Fruit fly (Drosophila melanogaster) whole organism, embryonic: Measurements from ENCODE around the gene CG31875.
A peak's percentile ranks its signal among the peaks of the same experiment; 100 is the strongest.

Experiments used
- CG10147 ChIP-seq: fragments of 200-800 bp; sonication (Bioruptor generic); optimal IDR thresholded peaks from 2 replicates; lab custom pipeline; 2019; ENCODE audit warnings: missing biosample characterization, mild to moderate bottlenecking, missing genetic modification characterization, moderate library complexity
- CG11247 ChIP-seq: fragments of 200-800 bp; sonication (Bioruptor generic); IDR thresholded peaks from 2 replicates; pipeline ENCODE4 v1.3.6; 2022; ENCODE audit warnings: missing biosample characterization, missing genetic modification characterization
- CG11456 ChIP-seq: fragments of 200-800 bp; sonication (Bioruptor generic); IDR thresholded peaks from 3 replicates; pipeline ENCODE4 v1.3.6; 2022; ENCODE audit warnings: missing biosample characterization, missing genetic modification characterization
- CG12071 ChIP-seq: fragments of 200-800 bp; sonication (Bioruptor generic); optimal IDR thresholded peaks from 3 replicates; lab custom pipeline; 2018; ENCODE audit warnings: missing biosample characterization, mild to moderate bottlenecking, missing genetic modification characterization
- CG12391 ChIP-seq: fragments of 200-800 bp; sonication (Bioruptor generic); optimal IDR thresholded peaks from 3 replicates; lab custom pipeline; 2018; ENCODE audit warnings: missing biosample characterization, mild to moderate bottlenecking, missing genetic modification characterization, moderate library complexity
- CG12744 ChIP-seq: fragments of 200-800 bp; sonication (Bioruptor generic); optimal IDR thresholded peaks from 2 replicates; lab custom pipeline; 2016; ENCODE audit warnings: missing biosample characterization, missing genetic modification characterization
- CG1602 ChIP-seq: fragments of 200-800 bp; sonication (Bioruptor generic); optimal IDR thresholded peaks from 3 replicates; lab custom pipeline; 2016; ENCODE audit warnings: missing biosample characterization, missing genetic modification characterization
- CG17186 ChIP-seq: fragments of 200-800 bp; sonication (Bioruptor generic); optimal IDR thresholded peaks from 3 replicates; lab custom pipeline; 2017; ENCODE audit warnings: missing biosample characterization, missing genetic modification reagents, missing genetic modification characterization
- CG17328 ChIP-seq: fragments of 200-800 bp; sonication (Bioruptor generic); IDR thresholded peaks from 2 replicates; pipeline ENCODE4 v1.3.6; 2022; ENCODE audit warnings: missing biosample characterization, missing genetic modification characterization
- CG17359 ChIP-seq: fragments of 200-800 bp; sonication (Bioruptor generic); optimal IDR thresholded peaks from 3 replicates; lab custom pipeline; 2018; ENCODE audit warnings: missing biosample characterization, mild to moderate bottlenecking, missing genetic modification characterization, moderate library complexity
- CG30403 ChIP-seq: fragments of 200-800 bp; sonication (Bioruptor generic); optimal IDR thresholded peaks from 3 replicates; lab custom pipeline; 2016; ENCODE audit warnings: missing biosample characterization, missing genetic modification characterization
- CG31224 ChIP-seq: fragments of 200-800 bp; sonication (Bioruptor generic); IDR thresholded peaks from 2 replicates; pipeline ENCODE4 v1.3.6; 2022; ENCODE audit warnings: missing biosample characterization, missing genetic modification characterization
- CG34422 ChIP-seq: fragments of 200-800 bp; sonication (Bioruptor generic); IDR thresholded peaks from 3 replicates; pipeline ENCODE4 v1.3.6; 2022; ENCODE audit warnings: missing biosample characterization, missing genetic modification characterization
- CG3838 ChIP-seq: fragments of 200-800 bp; sonication (Bioruptor generic); optimal IDR thresholded peaks from 3 replicates; lab custom pipeline; 2016; ENCODE audit warnings: missing biosample characterization, missing genetic modification characterization
- CG5180 ChIP-seq: fragments of 200-800 bp; sonication (Bioruptor generic); optimal IDR thresholded peaks from 3 replicates; lab custom pipeline; 2017; ENCODE audit warnings: missing biosample characterization, missing genetic modification characterization, mild to moderate bottlenecking, moderate library complexity, missing genetic modification reagents
- CG6175 ChIP-seq: fragments of 200-800 bp; sonication (Bioruptor generic); IDR thresholded peaks from 3 replicates; pipeline ENCODE4 v1.3.6; 2022; ENCODE audit warnings: missing biosample characterization, missing genetic modification characterization
- CG6254 ChIP-seq: fragments of 200-800 bp; sonication (Bioruptor generic); optimal IDR thresholded peaks from 3 replicates; lab custom pipeline; 2017; ENCODE audit warnings: mild to moderate bottlenecking, missing biosample characterization, missing genetic modification reagents, missing genetic modification characterization
- CG8388 ChIP-seq: fragments of 200-800 bp; sonication (Bioruptor generic); optimal IDR thresholded peaks from 2 replicates; lab custom pipeline; 2019; ENCODE audit warnings: missing biosample characterization, mild to moderate bottlenecking, missing genetic modification characterization, moderate library complexity
- CG8478 ChIP-seq: fragments of >200 bp; optimal IDR thresholded peaks from 2 replicates; lab custom pipeline; 2018
- Chrac-16 ChIP-seq: fragments of 200-800 bp; sonication (Bioruptor generic); optimal IDR thresholded peaks from 3 replicates; lab custom pipeline; 2016; ENCODE audit warnings: missing biosample characterization, missing genetic modification characterization
- D ChIP-seq, 2 experiments: fragments of 200-800 bp in 1 of 2; fragments of >200 bp in 1 of 2; sonication (Bioruptor generic) in 1 of 2; optimal IDR thresholded peaks; 2 replicates in 1 of 2; 3 replicates in 1 of 2; lab custom pipeline; 2017; ENCODE audit warnings: mild to moderate bottlenecking in 1 of 2, missing biosample characterization in 1 of 2, missing genetic modification characterization in 1 of 2, missing genetic modification reagents in 1 of 2
- Dip2 ChIP-seq: fragments of 200-800 bp; sonication (Bioruptor generic); IDR thresholded peaks from 2 replicates; pipeline ENCODE4 v1.3.6; 2022; ENCODE audit warnings: missing biosample characterization, missing genetic modification characterization
- ERR ChIP-seq: fragments of 200-800 bp; sonication (Bioruptor generic); optimal IDR thresholded peaks from 2 replicates; lab custom pipeline; 2016; ENCODE audit warnings: missing biosample characterization, missing genetic modification characterization
- Fer3 ChIP-seq: fragments of 200-800 bp; sonication (Bioruptor generic); optimal IDR thresholded peaks from 2 replicates; lab custom pipeline; 2018; ENCODE audit warnings: missing biosample characterization, mild to moderate bottlenecking, missing genetic modification characterization, moderate library complexity
- Hey ChIP-seq: fragments of 200-800 bp; sonication (Bioruptor generic); optimal IDR thresholded peaks from 3 replicates; lab custom pipeline; 2018; ENCODE audit warnings: missing biosample characterization, mild to moderate bottlenecking, missing genetic modification characterization
- NC2β ChIP-seq: fragments of 200-800 bp; sonication (Bioruptor generic); optimal IDR thresholded peaks from 2 replicates; lab custom pipeline; 2016; ENCODE audit warnings: missing biosample characterization, missing genetic modification characterization
- Oaz ChIP-seq: fragments of 200-800 bp; sonication (Bioruptor generic); IDR thresholded peaks from 2 replicates; pipeline ENCODE4 v1.3.6; 2022; ENCODE audit warnings: missing biosample characterization, missing genetic modification characterization
- Optix ChIP-seq: fragments of 200-800 bp; sonication (Bioruptor generic); IDR thresholded peaks from 3 replicates; pipeline ENCODE4 v1.3.6; 2022; ENCODE audit warnings: missing biosample characterization, missing genetic modification characterization
- PHDP ChIP-seq: fragments of 200-800 bp; sonication (Bioruptor generic); optimal IDR thresholded peaks from 3 replicates; lab custom pipeline; 2018; ENCODE audit warnings: missing biosample characterization, mild to moderate bottlenecking, missing genetic modification characterization, moderate library complexity
- Sox102F ChIP-seq: fragments of 200-800 bp; sonication (Bioruptor generic); optimal IDR thresholded peaks from 2 replicates; lab custom pipeline; 2018; ENCODE audit warnings: missing biosample characterization, mild to moderate bottlenecking, missing genetic modification characterization, moderate library complexity
- Tbp ChIP-seq: fragments of >200 bp; optimal IDR thresholded peaks from 2 replicates; lab custom pipeline; 2018; ENCODE audit warnings: missing biosample characterization, missing genetic modification characterization
- ab ChIP-seq: fragments of 200-800 bp; sonication (Bioruptor generic); optimal IDR thresholded peaks from 2 replicates; lab custom pipeline; 2016; ENCODE audit warnings: missing biosample characterization, missing genetic modification characterization
- ap ChIP-seq: fragments of 200-800 bp; sonication (Bioruptor generic); IDR thresholded peaks from 2 replicates; pipeline ENCODE4 v1.3.6; 2022; ENCODE audit warnings: missing biosample characterization, missing genetic modification characterization
- ara ChIP-seq: fragments of 200-800 bp; sonication (Bioruptor generic); IDR thresholded peaks from 2 replicates; pipeline ENCODE4 v1.3.6; 2022; ENCODE audit warnings: missing biosample characterization, missing genetic modification characterization
- bbx ChIP-seq: fragments of 200-800 bp; sonication (Bioruptor generic); IDR thresholded peaks from 2 replicates; pipeline ENCODE4 v1.3.6; 2022; ENCODE audit warnings: missing biosample characterization, missing genetic modification characterization; ENCODE audit not compliant: partially characterized antibody
- chm ChIP-seq: fragments of 200-800 bp; sonication (Bioruptor generic); IDR thresholded peaks from 2 replicates; pipeline ENCODE4 v1.3.6; 2022; ENCODE audit warnings: missing biosample characterization, missing genetic modification characterization
- corto ChIP-seq: fragments of 200-800 bp; sonication (Bioruptor generic); optimal IDR thresholded peaks from 2 replicates; lab custom pipeline; 2016; ENCODE audit warnings: missing biosample characterization, mild to moderate bottlenecking, missing genetic modification characterization, moderate library complexity
- danr ChIP-seq: fragments of 200-800 bp; sonication (Bioruptor generic); IDR thresholded peaks from 2 replicates; pipeline ENCODE4 v1.3.6; 2022; ENCODE audit warnings: missing biosample characterization, missing genetic modification characterization
- dmrt99B ChIP-seq: fragments of 200-800 bp; sonication (Bioruptor generic); optimal IDR thresholded peaks from 2 replicates; lab custom pipeline; 2018; ENCODE audit warnings: missing biosample characterization, mild to moderate bottlenecking, missing genetic modification characterization, moderate library complexity
- grau ChIP-seq: fragments of 200-800 bp; optimal IDR thresholded peaks from 3 replicates; lab custom pipeline; 2019; ENCODE audit warnings: missing biosample characterization, mild to moderate bottlenecking, missing genetic modification characterization, moderate library complexity
- ind ChIP-seq: fragments of 200-800 bp; sonication (Bioruptor generic); optimal IDR thresholded peaks from 3 replicates; lab custom pipeline; 2016; ENCODE audit warnings: missing biosample characterization, missing genetic modification characterization
- lbe ChIP-seq: fragments of 200-800 bp; sonication (Bioruptor generic); optimal IDR thresholded peaks from 2 replicates; lab custom pipeline; 2016; ENCODE audit warnings: missing biosample characterization, mild to moderate bottlenecking, missing genetic modification characterization
- nerfin-2 ChIP-seq: fragments of 200-800 bp; sonication (Bioruptor generic); IDR thresholded peaks from 2 replicates; pipeline ENCODE4 v1.3.6; 2022; ENCODE audit warnings: missing biosample characterization, missing genetic modification characterization; ENCODE audit not compliant: partially characterized antibody
- nom ChIP-seq: fragments of 200-800 bp; sonication (Bioruptor generic); optimal IDR thresholded peaks from 2 replicates; lab custom pipeline; 2017; ENCODE audit warnings: missing biosample characterization, missing genetic modification characterization, mild to moderate bottlenecking, moderate library complexity, missing genetic modification reagents
- stc ChIP-seq: fragments of 200-800 bp; sonication (Bioruptor generic); IDR thresholded peaks from 2 replicates; pipeline ENCODE4 v1.3.6; 2022; ENCODE audit warnings: missing biosample characterization, missing genetic modification characterization
- tio ChIP-seq: fragments of 200-800 bp; sonication (Bioruptor generic); optimal IDR thresholded peaks from 2 replicates; lab custom pipeline; 2017; ENCODE audit warnings: missing biosample characterization, missing genetic modification characterization, inconsistent platforms
- toy ChIP-seq: fragments of 200-800 bp; sonication (Bioruptor generic); IDR thresholded peaks from 2 replicates; pipeline ENCODE4 v1.3.6; 2022; ENCODE audit warnings: missing biosample characterization, missing genetic modification characterization
- tup ChIP-seq: fragments of 200-800 bp; sonication (Bioruptor generic); optimal IDR thresholded peaks from 2 replicates; lab custom pipeline; 2016; ENCODE audit warnings: missing biosample characterization, mild to moderate bottlenecking, missing genetic modification characterization, moderate library complexity
- zfh2 ChIP-seq: fragments of 200-800 bp; sonication (Bioruptor generic); optimal IDR thresholded peaks from 2 replicates; lab custom pipeline; 2016; ENCODE audit warnings: missing biosample characterization, missing genetic modification characterization

Gene CG31875

DNA sequence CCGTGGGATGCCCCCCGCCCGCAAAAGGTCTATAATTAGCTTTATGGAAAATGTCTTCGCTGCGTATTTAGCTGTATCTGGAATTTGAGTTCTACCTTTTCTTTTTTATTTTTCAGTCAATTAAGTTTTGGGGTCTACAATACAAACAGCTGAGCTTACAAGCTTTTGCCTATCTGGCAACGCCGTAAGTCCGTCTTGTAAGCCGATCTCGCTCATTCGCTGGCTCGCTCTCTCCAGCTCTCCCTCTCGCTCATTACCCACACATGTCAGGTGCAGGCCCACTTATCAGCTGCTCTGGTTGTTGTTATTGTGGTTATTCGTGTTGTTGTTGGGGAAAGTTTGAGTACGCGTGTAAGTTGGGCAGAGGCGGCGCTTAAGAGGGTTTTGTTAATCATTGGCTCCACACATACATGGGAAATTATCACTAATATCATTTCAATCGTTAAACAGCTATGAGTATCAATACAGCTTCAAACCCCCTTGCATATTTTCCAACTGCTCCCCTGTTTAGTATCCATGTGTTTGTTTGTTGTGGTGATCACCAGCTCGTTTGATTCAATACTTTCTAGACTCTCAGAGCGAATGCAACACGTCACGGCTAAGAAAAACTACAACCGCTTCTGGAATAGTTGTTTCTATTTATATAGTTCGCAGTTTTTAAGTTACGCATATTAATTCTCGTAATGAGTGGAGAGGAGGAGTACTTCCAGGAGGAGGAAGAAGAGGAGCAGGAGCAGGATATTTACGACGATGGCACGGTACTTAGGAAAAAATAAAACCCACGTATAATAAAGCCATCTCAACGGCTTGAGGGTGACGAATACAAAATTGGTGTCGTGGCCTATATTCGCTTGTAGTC lies 7.5 kb upstream of the CG31875 start (continued):
- peak; percentile 98 for TF ChIP-seq lbe (GFP tag; lab: Kevin White, UChicago)
- peak; percentile 97 for TF ChIP-seq CG12071
- TF ChIP-seq CG31224: peak; percentile 93
- peak; percentile 95 for TF ChIP-seq toy (GFP tag; lab: Robert Waterston, UW)
- no peak for TF ChIP-seq nerfin-2 (GFP tag; lab: Robert Waterston, UW)
- no peak for TF ChIP-seq CG8478
- TF ChIP-seq CG1602: peak; percentile 96
- peak; percentile 98 for TF ChIP-seq ind (GFP tag; lab: Kevin White, UChicago)
- peak; percentile 94 for TF ChIP-seq danr (GFP tag; lab: Robert Waterston, UW)
- TF ChIP-seq CG12391: peak; percentile 96
- peak; percentile 92 for TF ChIP-seq tio (GFP tag; lab: Kevin White, UChicago)
- peak; percentile 71 for TF ChIP-seq CG17186
- peak; percentile 96 for TF ChIP-seq CG17328 (GFP tag; lab: Robert Waterston, UW)
- TF ChIP-seq nom: peak; percentile 98
- TF ChIP-seq CG11247: peak; percentile 96
- TF ChIP-seq Optix: peak; percentile 97
- TF ChIP-seq CG11456 (GFP tag; lab: Robert Waterston, UW): peak; percentile 99
- TF ChIP-seq CG34422 (GFP tag; lab: Robert Waterston, UW): peak; percentile 99
- TF ChIP-seq Tbp (GFP tag; lab: Kevin White, UChicago): no peak
- peak; percentile 89 for TF ChIP-seq Hey (tag; lab: Kevin White, UChicago)
- peak; percentile 96 for TF ChIP-seq ab (GFP tag; lab: Kevin White, UChicago)
- TF ChIP-seq Oaz (GFP tag; lab: Robert Waterston, UW): peak; percentile 95
- no peak for TF ChIP-seq D (optimal IDR thresholded peaks at IDR 0.05; lab: Kevin White, UChicago)
- peak; percentile 92 for TF ChIP-seq D (GFP tag; optimal IDR thresholded peaks at IDR 0.05; lab: Kevin White, UChicago)
- TF ChIP-seq stc: peak; percentile 96
- TF ChIP-seq grau (tag; lab: Kevin White, UChicago): peak; percentile 96
- TF ChIP-seq CG8388 (GFP tag; lab: Kevin White, UChicago): peak; percentile 90
- peak; percentile 95 for TF ChIP-seq CG6175 (GFP tag; lab: Robert Waterston, UW)
- TF ChIP-seq bbx: peak; percentile 9; the same call in 1 of the 2 replicates
- peak; percentile 86 for TF ChIP-seq CG5180
- no peak; the same call in 1 of the 2 replicates for TF ChIP-seq Dip2 (GFP tag; lab: Robert Waterston, UW)
- TF ChIP-seq dmrt99B (tag; lab: Kevin White, UChicago): peak; percentile 96
- peak; percentile 98 for TF ChIP-seq CG17359 (tag; lab: Kevin White, UChicago)
- TF ChIP-seq CG12744 (GFP tag; lab: Kevin White, UChicago): peak; percentile 96
- peak; percentile 98 for TF ChIP-seq Chrac-16 (GFP tag; lab: Kevin White, UChicago)
- TF ChIP-seq zfh2 (GFP tag; lab: Kevin White, UChicago): peak; percentile 99
- TF ChIP-seq NC2β (GFP tag; lab: Kevin White, UChicago): peak; percentile 97
- TF ChIP-seq CG6254 (GFP tag; lab: Kevin White, UChicago): peak; percentile 79
- peak; percentile 89 for TF ChIP-seq CG3838 (GFP tag; lab: Kevin White, UChicago)
- TF ChIP-seq CG30403 (GFP tag; lab: Kevin White, UChicago): peak; percentile 98
- peak; percentile 96 for TF ChIP-seq Sox102F
- peak; percentile 97 for TF ChIP-seq PHDP
- TF ChIP-seq CG10147 (GFP tag; lab: Kevin White, UChicago): peak; percentile 94
- TF ChIP-seq ERR (GFP tag; lab: Kevin White, UChicago): peak; percentile 97
- TF ChIP-seq chm (GFP tag; lab: Robert Waterston, UW): peak; percentile 98
- TF ChIP-seq Fer3 (tag; lab: Kevin White, UChicago): peak; percentile 97
- TF ChIP-seq ap (GFP tag; lab: Robert Waterston, UW): peak; percentile 95
- peak; percentile 93 for TF ChIP-seq tup (GFP tag; lab: Kevin White, UChicago)
- TF ChIP-seq ara (GFP tag; lab: Robert Waterston, UW): peak; percentile 96
- TF ChIP-seq corto: peak; percentile 95
